Fruit fly (Drosophila melanogaster) Kc167 (cell line): ENCODE data around the gene CG3505.

Experiments
- Myc ChIP-seq: fragments of >200 bp; optimal IDR thresholded peaks from 2 replicates; lab custom pipeline; 2017; ENCODE audit warnings: missing external identifiers
- Sin3A ChIP-seq: fragments of >200 bp; optimal IDR thresholded peaks from 2 replicates; lab custom pipeline; 2018; ENCODE audit warnings: missing external identifiers
- insv ChIP-seq: fragments of >200 bp; optimal IDR thresholded peaks from 3 replicates; lab custom pipeline; 2018; ENCODE audit warnings: missing external identifiers
- psq ChIP-seq: fragments of >200 bp; optimal IDR thresholded peaks from 2 replicates; lab custom pipeline; 2017; ENCODE audit warnings: missing external identifiers

DNA sequence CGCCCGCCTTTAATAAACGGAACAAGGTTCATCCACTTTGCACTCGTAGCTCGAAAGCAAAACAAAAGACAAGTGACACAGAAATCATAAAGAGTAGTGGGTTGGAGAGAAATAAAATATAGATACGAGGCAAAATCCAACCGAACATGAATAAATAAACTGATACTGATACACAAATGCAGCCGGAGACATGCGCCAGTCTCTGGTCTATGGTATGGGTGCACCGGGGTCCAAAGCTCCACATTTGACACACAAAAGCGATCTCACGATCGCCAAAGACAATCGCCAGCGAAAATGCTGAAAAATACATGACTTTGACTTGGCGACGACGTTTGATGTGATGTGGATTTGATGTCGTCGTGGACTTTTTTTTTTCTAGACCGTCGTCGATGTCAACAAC lies 48.0 kb downstream of the CG3505 start:
- TF ChIP-seq Sin3A (lab: Kevin White, UChicago) (no peak), insv (lab: Kevin White, UChicago) (no peak), psq (lab: Kevin White, UChicago) (no peak), Myc (lab: Kevin White, UChicago) (no peak)
